Worm (Caenorhabditis elegans): ENCODE data around the gene josd-1.

Gene josd-1

DNA sequence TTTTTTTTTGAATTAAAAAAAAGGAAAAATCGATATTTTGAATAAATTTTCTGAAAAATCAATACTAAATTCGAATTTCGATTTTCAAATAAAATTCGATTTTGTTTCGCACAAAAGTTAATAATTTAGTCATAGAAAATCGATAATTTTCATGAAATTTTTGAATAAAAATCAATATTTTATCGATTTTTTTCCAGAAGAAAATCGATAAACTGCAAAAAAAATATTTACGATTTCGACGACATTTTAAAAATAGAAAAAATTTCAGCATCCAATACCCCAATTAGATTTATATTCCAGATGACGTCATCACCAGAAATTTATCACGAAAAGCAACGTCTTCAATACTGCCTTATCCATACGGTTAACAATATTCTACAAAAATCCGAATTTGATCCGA lies at the start of gene josd-1:
josd-1 (plus strand) TSS at position 301 of the 400 bp plus-strand sequence.
- TF ChIP-seq dao-5 (tag; optimal IDR thresholded peaks at IDR 0.05) (no peak), him-1 (tag; optimal IDR thresholded peaks at IDR 0.05) (no peak), W03F9.2 (tag; optimal IDR thresholded peaks at IDR 0.05) (no peak)

DNA sequence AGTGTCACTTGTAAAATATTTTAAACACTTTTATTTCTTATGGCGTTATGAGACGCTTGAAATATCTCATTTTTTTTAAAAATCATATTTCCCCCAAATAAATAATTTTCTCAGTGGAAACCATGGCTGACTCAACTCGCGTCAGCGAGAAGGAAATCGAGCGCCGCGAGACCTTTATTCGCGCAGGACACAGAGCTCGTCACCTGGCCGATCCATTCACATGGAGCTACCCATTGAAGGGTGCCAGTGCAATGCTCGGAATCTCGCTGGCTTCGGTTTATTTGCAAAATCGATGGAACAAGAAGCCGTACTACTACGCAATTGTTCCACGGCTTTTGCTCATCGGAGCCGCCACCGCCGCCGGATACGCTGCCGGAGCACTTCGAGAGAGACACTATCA lies 49.7 kb upstream of the josd-1 start, which contains the start of gene nduc-2:
nduc-2 (plus strand) TSS at position 113 of the 400 bp plus-strand sequence.
- TF ChIP-seq him-1 (tag; optimal IDR thresholded peaks at IDR 0.05) (no peak), W03F9.2 (tag; optimal IDR thresholded peaks at IDR 0.05) (no peak), dao-5 (tag; optimal IDR thresholded peaks at IDR 0.05) (no peak)

DNA sequence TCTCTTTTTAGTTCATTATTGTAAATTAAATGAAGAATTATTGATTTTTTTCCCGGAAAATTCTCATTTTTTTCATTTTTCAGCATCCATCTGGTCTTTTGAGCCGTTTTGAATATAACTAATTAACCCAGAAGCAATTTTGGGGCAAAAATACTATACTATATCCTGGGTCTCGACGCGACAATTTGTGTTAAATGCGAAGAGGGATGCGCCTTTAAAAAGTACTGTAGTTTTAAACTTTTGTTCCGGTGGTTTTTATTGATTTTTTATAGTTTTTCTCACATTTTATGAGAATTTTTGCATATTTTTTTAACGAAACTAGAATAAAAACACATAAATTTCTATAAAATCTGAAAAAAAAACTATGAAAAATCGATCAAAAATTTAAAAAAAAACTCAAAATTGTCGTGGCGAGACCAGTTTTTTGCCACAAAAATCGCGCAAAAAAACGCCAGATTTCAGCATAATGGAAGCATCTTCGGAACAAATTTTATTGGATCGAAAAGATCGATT lies 48.4 kb upstream of the josd-1 start, which contains the start of gene tbcc-1:
tbcc-1 (plus strand) TSS at position 463 of the 513 bp plus-strand sequence.
- no peak for TF ChIP-seq W03F9.2 (tag; optimal IDR thresholded peaks at IDR 0.05)
- no peak for TF ChIP-seq him-1 (tag; optimal IDR thresholded peaks at IDR 0.05)
- no peak for TF ChIP-seq dao-5 (tag; optimal IDR thresholded peaks at IDR 0.05)

DNA sequence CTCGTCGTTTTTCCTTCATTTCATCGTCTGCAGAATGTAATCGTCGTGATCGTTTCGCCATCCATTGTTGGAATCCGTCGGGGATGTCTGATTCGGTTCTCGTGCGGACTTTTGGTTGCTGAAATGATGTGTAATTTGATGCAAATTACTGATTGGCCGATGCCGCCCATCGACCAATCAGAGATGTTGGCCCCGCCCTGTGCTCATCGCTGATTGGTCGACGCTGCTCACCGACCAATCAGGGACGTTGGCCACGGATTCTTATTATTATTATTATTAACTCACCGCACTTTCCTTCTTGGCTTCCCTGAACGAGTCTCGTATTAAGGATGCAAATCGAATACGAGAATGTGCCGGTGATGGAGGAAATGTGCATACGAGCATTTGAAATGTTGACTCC lies 42.4 kb upstream of the josd-1 start:
- no peak for TF ChIP-seq dao-5 (tag; optimal IDR thresholded peaks at IDR 0.05)
- no peak for TF ChIP-seq him-1 (tag; optimal IDR thresholded peaks at IDR 0.05)
- TF ChIP-seq W03F9.2 (tag; optimal IDR thresholded peaks at IDR 0.05): no peak

DNA sequence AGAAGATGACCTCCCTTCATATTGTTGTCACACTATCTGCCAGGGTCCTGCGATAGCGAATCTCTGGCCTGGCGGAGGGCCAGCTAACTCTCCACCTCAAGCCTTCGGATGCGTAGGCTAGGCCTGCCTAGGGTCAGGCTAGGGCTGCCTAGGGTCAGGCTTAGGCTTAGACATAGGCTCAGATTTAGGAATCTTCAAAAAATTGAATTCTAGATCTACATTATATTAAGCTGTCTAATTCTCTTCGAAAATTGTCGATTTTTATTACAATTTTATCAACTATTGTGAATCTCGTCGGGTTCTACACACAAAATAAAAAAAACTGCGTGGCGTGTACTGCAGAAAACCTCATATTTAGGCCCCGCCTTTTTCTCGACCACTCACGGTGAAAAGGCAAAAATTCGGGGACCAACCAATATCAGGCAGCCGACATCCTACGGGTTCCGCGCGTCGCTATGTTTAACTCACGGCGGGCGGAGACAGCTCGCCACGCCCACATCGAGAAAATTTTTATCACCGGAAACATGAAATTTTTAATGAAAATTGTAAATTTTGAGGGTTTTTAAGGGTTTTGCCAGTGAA lies 40.9 kb upstream of the josd-1 start:
- no peak for TF ChIP-seq dao-5 (tag; optimal IDR thresholded peaks at IDR 0.05)
- no peak for TF ChIP-seq him-1 (tag; optimal IDR thresholded peaks at IDR 0.05)
- no peak for TF ChIP-seq W03F9.2 (tag; optimal IDR thresholded peaks at IDR 0.05)

DNA sequence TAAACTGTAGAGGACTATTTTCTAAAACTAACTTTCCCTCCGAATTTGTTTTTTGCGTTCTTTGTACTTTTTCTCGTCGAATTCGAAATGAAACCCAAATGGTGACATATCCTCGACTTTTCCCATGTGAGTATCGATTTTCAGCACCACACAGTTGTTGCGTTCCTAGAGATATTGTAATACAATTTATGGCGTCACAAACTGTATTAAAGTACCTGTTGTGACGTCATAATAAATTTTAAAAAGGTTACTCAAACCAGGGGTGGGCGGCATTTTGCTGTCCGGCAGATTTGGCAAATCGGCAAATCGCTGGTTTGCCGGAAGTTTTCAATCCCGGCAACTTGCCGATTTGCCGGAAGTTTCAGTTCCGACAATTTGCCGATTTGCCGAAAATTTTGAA lies 35.7 kb upstream of the josd-1 start:
- no peak for TF ChIP-seq him-1 (tag; optimal IDR thresholded peaks at IDR 0.05)

DNA sequence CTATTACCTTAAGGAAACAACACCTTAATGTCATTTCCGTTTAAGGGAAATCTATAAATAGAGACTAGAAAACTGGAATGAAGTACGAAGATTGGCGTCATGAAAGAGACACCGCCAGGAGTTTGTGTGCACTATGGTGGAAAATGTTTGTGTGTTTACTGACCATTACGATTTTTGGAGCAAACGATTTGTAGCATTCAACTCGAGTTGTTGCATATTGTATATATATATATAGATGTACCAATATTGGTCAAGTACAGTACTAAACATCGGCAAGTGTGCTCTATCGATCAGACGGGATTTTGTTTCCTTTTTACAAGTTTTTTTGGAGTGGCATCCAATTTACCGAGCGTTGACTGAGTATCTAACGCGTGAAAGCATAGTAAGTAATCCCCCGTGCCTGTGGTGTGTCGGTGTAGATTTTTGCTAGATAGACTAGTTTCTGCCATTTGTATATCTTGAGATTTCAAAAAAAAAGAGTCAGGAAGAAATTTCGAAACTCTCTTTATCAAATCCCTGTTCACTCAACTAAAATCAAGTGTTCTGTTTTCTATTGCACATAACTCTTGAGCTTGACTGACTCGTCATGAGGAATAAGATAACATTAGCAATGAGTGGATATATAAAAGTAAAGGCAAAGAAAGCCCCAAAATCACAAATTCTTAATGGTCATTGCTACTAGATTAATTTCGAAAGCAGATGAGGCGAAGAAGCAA lies 34.5 kb upstream of the josd-1 start, which contains the start of the genes twk-45 and Y71H2AM.25:
twk-45 (minus strand) TSS at position 101 of the 716 bp plus-strand sequence.
Y71H2AM.25 (plus strand) TSS at position 666 of the 716 bp plus-strand sequence.
- TF ChIP-seq him-1 (tag; optimal IDR thresholded peaks at IDR 0.05): no peak
- TF ChIP-seq dao-5 (tag; optimal IDR thresholded peaks at IDR 0.05): no peak
- TF ChIP-seq W03F9.2 (tag; optimal IDR thresholded peaks at IDR 0.05): no peak

DNA sequence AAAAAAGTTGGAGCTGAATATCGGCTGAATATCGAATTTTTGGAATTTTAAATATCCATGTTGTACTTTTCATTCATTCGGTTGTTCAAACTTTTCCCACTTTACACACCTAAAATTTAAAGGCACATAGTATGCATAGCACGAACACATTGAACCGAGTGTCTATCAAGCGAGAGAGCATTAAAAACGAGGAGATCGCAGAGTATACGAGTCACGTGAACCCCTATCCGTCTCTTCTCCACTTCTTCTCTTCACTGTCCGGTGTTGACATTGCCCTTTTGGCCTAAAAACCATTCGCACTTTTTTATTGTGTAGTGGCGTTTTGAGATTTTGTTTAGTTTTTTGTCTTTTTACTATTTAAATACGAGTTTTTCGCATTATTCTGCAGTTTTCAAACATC lies 32.0 kb upstream of the josd-1 start:
- TF ChIP-seq W03F9.2 (tag; optimal IDR thresholded peaks at IDR 0.05) (peak; percentile 47), dao-5 (tag; optimal IDR thresholded peaks at IDR 0.05) (no peak)

DNA sequence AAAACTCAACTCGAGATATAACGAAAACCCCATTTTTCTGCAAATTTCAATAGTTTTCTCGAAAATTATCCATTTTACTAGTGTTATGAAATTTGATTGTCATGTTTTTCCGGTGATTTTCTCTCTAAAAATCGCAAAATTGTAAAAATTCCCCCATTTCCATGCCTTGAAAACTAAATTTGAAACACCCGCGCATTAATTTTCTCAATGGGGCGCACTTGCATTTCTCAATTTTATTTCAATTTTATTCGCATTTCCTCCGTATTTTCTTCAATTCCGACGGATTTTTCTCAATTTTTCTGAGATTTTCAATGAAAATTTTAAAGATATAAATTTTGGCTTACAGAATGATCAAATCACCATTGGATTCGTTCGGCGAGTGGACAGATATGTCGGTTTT lies 31.4 kb upstream of the josd-1 start, which contains the start of gene Y71H2AM.3:
Y71H2AM.3 (plus strand) TSS at position 347 of the 400 bp plus-strand sequence.
- TF ChIP-seq him-1 (tag; optimal IDR thresholded peaks at IDR 0.05) (no peak), dao-5 (tag; optimal IDR thresholded peaks at IDR 0.05) (no peak), W03F9.2 (tag; optimal IDR thresholded peaks at IDR 0.05) (no peak)

DNA sequence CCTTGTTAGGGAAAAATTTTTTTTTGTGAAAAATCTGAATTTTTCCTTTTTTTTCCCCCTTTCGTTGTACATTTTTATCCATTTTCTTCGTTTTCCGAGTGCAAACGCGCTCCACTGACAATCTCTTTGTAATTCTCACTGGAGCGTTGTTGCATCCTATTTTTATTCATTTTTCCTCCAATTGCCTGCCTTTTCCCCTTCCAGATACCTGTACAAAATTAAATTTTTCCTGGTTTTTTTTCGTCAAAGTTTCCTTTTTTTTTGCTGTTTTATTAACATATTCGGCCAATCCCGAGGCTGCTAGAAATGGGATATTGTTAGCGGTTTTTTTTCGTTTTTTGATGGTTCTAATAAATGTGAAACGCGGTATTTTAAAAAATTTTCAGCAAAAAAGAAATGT lies 25.0 kb upstream of the josd-1 start:
- TF ChIP-seq dao-5 (tag; optimal IDR thresholded peaks at IDR 0.05) (no peak), W03F9.2 (tag; optimal IDR thresholded peaks at IDR 0.05) (no peak), him-1 (tag; optimal IDR thresholded peaks at IDR 0.05) (no peak)

DNA sequence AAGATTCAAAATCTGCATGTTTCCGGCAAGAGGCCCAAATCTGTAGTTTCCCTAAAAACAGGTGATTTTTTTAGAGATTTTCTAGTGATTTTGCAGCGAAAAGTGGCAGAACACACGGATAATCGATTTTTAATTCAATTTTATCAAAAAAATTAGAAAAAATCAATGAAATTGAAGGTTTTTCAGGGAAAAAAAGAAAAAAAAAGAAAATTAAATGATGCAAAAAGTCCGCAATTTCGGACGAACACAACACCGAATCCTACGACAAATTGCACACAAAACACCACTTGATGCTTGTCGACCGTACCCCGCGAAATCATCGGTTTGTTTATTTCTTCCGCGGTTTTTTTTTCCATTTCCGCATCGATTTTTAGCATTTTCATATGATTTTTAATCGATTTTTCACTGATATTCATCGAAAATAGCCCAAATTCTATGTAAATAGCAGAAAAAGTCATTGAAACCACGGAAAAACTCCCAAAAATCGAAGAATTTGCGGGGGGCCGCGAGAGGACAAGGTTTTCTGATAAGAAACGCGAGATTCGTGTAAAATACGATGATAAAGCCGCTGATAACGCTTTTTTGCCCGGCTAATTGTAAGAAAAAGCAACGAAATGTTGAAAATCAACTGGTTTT lies 21.4 kb upstream of the josd-1 start, which contains the start of gene tufm-1:
tufm-1 (minus strand) TSS at position 51 of the 636 bp plus-strand sequence.
- no peak for TF ChIP-seq dao-5 (tag; optimal IDR thresholded peaks at IDR 0.05)
- peak; percentile 77 for TF ChIP-seq W03F9.2 (tag; optimal IDR thresholded peaks at IDR 0.05)

DNA sequence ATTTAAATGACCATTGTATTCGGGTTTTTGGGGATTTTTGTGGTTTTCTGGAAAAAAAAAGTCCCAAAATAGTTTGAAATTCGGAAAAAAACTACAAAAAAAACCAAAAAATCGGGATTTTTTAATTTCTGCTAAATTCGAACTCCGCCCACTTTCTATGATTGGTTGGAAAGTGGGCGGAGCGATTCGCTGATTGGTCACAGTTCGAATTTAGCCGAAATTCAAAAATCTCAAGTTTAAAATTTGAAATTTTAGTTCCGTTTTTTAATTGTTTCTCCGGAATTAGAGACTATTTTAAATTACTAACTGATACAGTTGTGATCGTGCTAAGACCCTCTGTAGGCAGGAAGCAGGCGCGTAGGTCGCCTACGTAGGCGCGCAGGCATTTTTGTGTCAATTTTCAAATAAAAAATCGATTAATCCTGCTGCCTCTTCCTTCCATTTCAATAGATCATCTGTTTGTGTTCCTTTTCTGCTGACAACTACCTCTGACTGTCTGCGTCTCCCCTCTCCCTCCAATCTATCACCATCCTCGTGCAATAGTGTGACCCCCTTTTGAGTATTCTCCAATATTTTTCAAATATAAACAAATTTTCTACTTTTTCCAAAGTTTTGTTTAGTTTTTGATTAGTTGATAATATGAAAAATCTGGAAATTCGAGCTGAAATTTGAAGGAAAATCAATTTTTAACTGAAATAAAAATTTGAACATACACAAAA lies 20.1 kb upstream of the josd-1 start:
- TF ChIP-seq W03F9.2 (tag; optimal IDR thresholded peaks at IDR 0.05) (no peak), dao-5 (tag; optimal IDR thresholded peaks at IDR 0.05) (no peak), him-1 (tag; optimal IDR thresholded peaks at IDR 0.05) (no peak)

DNA sequence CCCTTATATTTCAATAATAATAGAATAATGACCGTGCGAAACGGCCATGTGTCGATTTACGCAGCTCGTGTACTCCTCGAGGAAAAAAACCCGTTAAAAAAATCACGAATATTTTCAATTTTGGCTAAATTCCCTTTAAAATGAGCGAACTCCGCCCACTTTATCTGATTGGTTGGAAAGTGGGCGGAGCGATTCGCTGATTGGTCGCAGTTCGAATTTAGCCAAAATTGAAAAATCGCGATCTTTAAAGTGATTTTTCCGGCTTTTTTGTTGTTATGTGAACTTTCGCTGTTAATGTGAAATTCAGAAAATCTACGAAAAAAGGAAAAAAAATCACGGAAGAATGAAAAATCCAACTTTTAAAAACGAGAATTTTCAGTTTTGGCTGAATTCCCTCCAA lies 18.6 kb upstream of the josd-1 start:
- no peak for TF ChIP-seq him-1 (tag; optimal IDR thresholded peaks at IDR 0.05)
- TF ChIP-seq dao-5 (tag; optimal IDR thresholded peaks at IDR 0.05): no peak
- TF ChIP-seq W03F9.2 (tag; optimal IDR thresholded peaks at IDR 0.05): no peak

Data from whole organism, L4/young adult.